Fruit fly (Drosophila melanogaster) Kc167 (cell line): ENCODE data around the gene CG17207.

ENCODE experiments used
- h ChIP-seq: fragments of >200 bp; optimal IDR thresholded peaks from 3 replicates; lab custom pipeline; 2018; ENCODE audit warnings: missing external identifiers
- psq ChIP-seq: fragments of >200 bp; optimal IDR thresholded peaks from 2 replicates; lab custom pipeline; 2017; ENCODE audit warnings: missing external identifiers
- ttk ChIP-seq: sonication (Bioruptor generic); optimal IDR thresholded peaks from 2 replicates; lab custom pipeline; 2017; ENCODE audit warnings: missing external identifiers

DNA sequence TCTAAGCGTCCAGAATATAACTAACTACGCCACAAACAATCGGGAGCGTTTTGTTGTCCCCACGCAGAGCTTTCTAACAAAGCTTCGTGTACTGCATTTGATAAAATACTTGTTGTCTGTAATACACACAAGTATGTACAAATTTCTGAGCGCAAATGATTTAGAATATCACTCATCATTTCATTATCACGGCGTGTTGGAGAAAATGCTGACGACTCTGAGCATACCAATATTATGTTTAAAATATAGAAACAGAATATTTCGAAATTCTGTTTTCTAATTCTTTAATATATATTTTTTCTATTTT is 33.1 kb downstream of the CG17207 start, which contains the start of gene Cyp9f2:
- TF ChIP-seq ttk (lab: Kevin White, UChicago) (no peak), h (lab: Kevin White, UChicago) (no peak), psq (lab: Kevin White, UChicago) (no peak)
